Worm (Caenorhabditis elegans) whole organism, late embryonic: ENCODE measurements around the gene eea-1.

Experiments used
- C08G9.2 ChIP-seq: sonication (generic microtip); optimal IDR thresholded peaks from 2 replicates; lab custom pipeline; 2016; ENCODE audit warnings: mild to moderate bottlenecking, missing genetic modification characterization, moderate library complexity, missing compliant biosample characterization
- ama-1 ChIP-seq: fragments of 150-350 bp; optimal IDR thresholded peaks from 2 replicates; lab custom pipeline; 2014
- ceh-30 ChIP-seq: fragments of 150-350 bp; optimal IDR thresholded peaks from 2 replicates; lab custom pipeline; 2014; ENCODE audit warnings: missing biosample characterization, missing genetic modification characterization
- ceh-31 ChIP-seq: sonication (generic microtip); optimal IDR thresholded peaks from 2 replicates; lab custom pipeline; 2016; ENCODE audit warnings: missing genetic modification characterization, missing compliant biosample characterization
- elt-2 ChIP-seq: sonication (generic microtip); optimal IDR thresholded peaks from 2 replicates; lab custom pipeline; 2016; ENCODE audit warnings: missing genetic modification reagents, missing genetic modification characterization, missing compliant biosample characterization
- ets-4 ChIP-seq: sonication (generic microtip); optimal IDR thresholded peaks from 2 replicates; lab custom pipeline; 2016; ENCODE audit warnings: missing genetic modification characterization, missing compliant biosample characterization
- hlh-30 ChIP-seq: sonication (generic microtip); optimal IDR thresholded peaks from 2 replicates; lab custom pipeline; 2017; ENCODE audit warnings: antibody characterized with exemption, missing genetic modification characterization, missing compliant biosample characterization; ENCODE audit not compliant: insufficient read depth
- lim-6 ChIP-seq: sonication (generic microtip); optimal IDR thresholded peaks from 2 replicates; lab custom pipeline; 2016; ENCODE audit warnings: missing genetic modification characterization, missing compliant biosample characterization
- madf-2 ChIP-seq: sonication (generic microtip); optimal IDR thresholded peaks from 2 replicates; lab custom pipeline; 2017; ENCODE audit warnings: missing genetic modification characterization, missing compliant biosample characterization
- nfya-1 ChIP-seq: sonication (generic microtip); optimal IDR thresholded peaks from 2 replicates; lab custom pipeline; 2017; ENCODE audit warnings: missing genetic modification characterization, mild to moderate bottlenecking, missing compliant biosample characterization, antibody characterized with exemption, moderate library complexity
- pha-4 ChIP-seq: fragments of 150-350 bp; optimal IDR thresholded peaks from 2 replicates; lab custom pipeline; 2018; ENCODE audit warnings: missing biosample characterization, missing genetic modification reagents, missing genetic modification characterization
- pros-1 ChIP-seq: fragments of 150-350 bp; optimal IDR thresholded peaks from 2 replicates; lab custom pipeline; 2014; ENCODE audit warnings: missing biosample characterization, missing genetic modification reagents, missing genetic modification characterization
- unc-55 ChIP-seq: sonication (generic microtip); optimal IDR thresholded peaks from 2 replicates; lab custom pipeline; 2017; ENCODE audit warnings: missing biosample characterization, missing genetic modification reagents, missing genetic modification characterization

- TF ChIP-seq nfya-1 (no peak), C08G9.2 (tag; lab: Kevin White, UChicago) (no peak), pha-4 (no peak), ceh-30 (no peak), elt-2 (tag; lab: Kevin White, UChicago) (no peak), ceh-31 (tag; lab: Kevin White, UChicago) (no peak), pros-1 (tag; lab: Kevin White, UChicago) (no peak), ama-1 (lab: Kevin White, UChicago) (no peak), ets-4 (tag; lab: Kevin White, UChicago) (no peak), madf-2 (tag; lab: Kevin White, UChicago) (no peak), unc-55 (no peak), lim-6 (tag; lab: Kevin White, UChicago) (no peak), hlh-30 (tag; lab: Kevin White, UChicago) (no peak)
Measured at ce11 chrV:13485732-13486131, 11.4 kb downstream of the eea-1 start.
